Worm (Caenorhabditis elegans) whole organism, young adult: Measurements from ENCODE around the gene T27A8.2.

Experiments used
- B0035.1 ChIP-seq: sonication (generic microtip); optimal IDR thresholded peaks from 2 replicates; lab custom pipeline; 2016; ENCODE audit warnings: missing genetic modification characterization, mild to moderate bottlenecking, missing compliant biosample characterization, missing genotype, missing genetic modification reagents
- D2030.7 ChIP-seq: fragments of 200-800 bp; sonication (Bioruptor generic); IDR thresholded peaks from 2 replicates; pipeline ENCODE4 v1.3.6; 2022; ENCODE audit warnings: missing genetic modification reagents, missing genetic modification characterization, missing compliant biosample characterization
- F33H1.4 ChIP-seq: fragments of 200-800 bp; sonication (Bioruptor generic); IDR thresholded peaks from 2 replicates; pipeline ENCODE4 v1.3.6; 2022; ENCODE audit warnings: missing genetic modification reagents, missing genetic modification characterization, missing compliant biosample characterization
- F55B11.4 ChIP-seq: sonication (generic microtip); optimal IDR thresholded peaks from 2 replicates; lab custom pipeline; 2016; ENCODE audit warnings: missing compliant biosample characterization, missing genetic modification characterization, borderline replicate concordance; ENCODE audit not compliant: insufficient read depth
- F57A8.1 ChIP-seq: fragments of 200-800 bp; sonication (Bioruptor generic); optimal IDR thresholded peaks from 2 replicates; lab custom pipeline; 2018; ENCODE audit warnings: mild to moderate bottlenecking, missing genetic modification characterization, moderate library complexity, missing compliant biosample characterization
- F57C9.4 ChIP-seq: sonication (generic microtip); optimal IDR thresholded peaks from 2 replicates; lab custom pipeline; 2017; ENCODE audit warnings: mild to moderate bottlenecking, missing genetic modification characterization, missing compliant biosample characterization
- T26A5.8 ChIP-seq: sonication (generic microtip); optimal IDR thresholded peaks from 2 replicates; lab custom pipeline; 2016; ENCODE audit warnings: missing genetic modification characterization, missing compliant biosample characterization
- Y53F4B.3 ChIP-seq: fragments of 200-800 bp; sonication (Bioruptor generic); IDR thresholded peaks from 2 replicates; pipeline ENCODE4 v1.3.6; 2022; ENCODE audit warnings: missing genetic modification reagents, missing genetic modification characterization, missing compliant biosample characterization
- Y95B8A.8 ChIP-seq: fragments of 200-800 bp; sonication (Bioruptor generic); IDR thresholded peaks from 2 replicates; pipeline ENCODE4 v1.3.6; 2022; ENCODE audit warnings: missing genetic modification reagents, missing genetic modification characterization, missing compliant biosample characterization
- aptf-2 ChIP-seq: fragments of 200-800 bp; sonication (Bioruptor generic); conservative IDR thresholded peaks from 2 replicates; pipeline ENCODE4 v1.3.6; 2022; ENCODE audit warnings: missing genetic modification reagents, missing genetic modification characterization, missing compliant biosample characterization
- aptf-3 ChIP-seq: fragments of 200-800 bp; sonication (Bioruptor generic); IDR thresholded peaks from 2 replicates; pipeline ENCODE4 v1.3.6; 2022; ENCODE audit warnings: missing genetic modification characterization, missing compliant biosample characterization
- atf-7 ChIP-seq: sonication (generic microtip); optimal IDR thresholded peaks from 2 replicates; lab custom pipeline; 2017; ENCODE audit warnings: mild to moderate bottlenecking, missing genetic modification characterization, missing compliant biosample characterization
- attf-5 ChIP-seq: fragments of 200-800 bp; sonication (Bioruptor generic); optimal IDR thresholded peaks from 2 replicates; lab custom pipeline; 2018; ENCODE audit warnings: mild to moderate bottlenecking, missing genetic modification characterization, missing compliant biosample characterization
- cebp-1 ChIP-seq, 2 experiments: fragments of 200-800 bp in 1 of 2; sonication (Bioruptor generic) in 1 of 2; sonication (generic microtip) in 1 of 2; IDR thresholded peaks in 1 of 2; optimal IDR thresholded peaks in 1 of 2; 2 replicates each; pipeline versions ENCODE4 v1.3.6 to Lab custom; 2017 to 2022; ENCODE audit warnings: missing compliant biosample characterization in 2 of 2, missing genetic modification characterization in 2 of 2, mild to moderate bottlenecking in 1 of 2, missing genetic modification reagents in 1 of 2, moderate library complexity in 1 of 2
- cebp-2 ChIP-seq: fragments of 200-800 bp; sonication (Bioruptor generic); IDR thresholded peaks from 2 replicates; pipeline ENCODE4 v1.3.6; 2022; ENCODE audit warnings: missing genetic modification characterization, missing compliant biosample characterization
- ceh-27 ChIP-seq: fragments of 200-800 bp; sonication (Bioruptor generic); optimal IDR thresholded peaks from 2 replicates; lab custom pipeline; 2018; ENCODE audit warnings: mild to moderate bottlenecking, missing genetic modification characterization, moderate library complexity, missing compliant biosample characterization
- efl-1 ChIP-seq: fragments of 150-350 bp; optimal IDR thresholded peaks from 2 replicates; lab custom pipeline; 2014; ENCODE audit warnings: missing biosample characterization, missing genetic modification reagents, missing genetic modification characterization
- egl-44 ChIP-seq: fragments of 200-800 bp; sonication (Bioruptor generic); IDR thresholded peaks from 2 replicates; pipeline ENCODE4 v1.3.6; 2022; ENCODE audit warnings: missing genetic modification reagents, missing genetic modification characterization, missing compliant biosample characterization
- egrh-3 ChIP-seq: fragments of 200-800 bp; sonication (Bioruptor generic); IDR thresholded peaks from 2 replicates; pipeline ENCODE4 v1.3.6; 2022; ENCODE audit warnings: missing genetic modification reagents, missing genetic modification characterization, missing compliant biosample characterization
- ekl-4 ChIP-seq: fragments of 200-800 bp; sonication (Bioruptor generic); IDR thresholded peaks from 2 replicates; pipeline ENCODE4 v1.3.6; 2022; ENCODE audit warnings: missing genetic modification reagents, missing genetic modification characterization, missing compliant biosample characterization
- ets-4 ChIP-seq: fragments of 200-800 bp; sonication (Bioruptor generic); optimal IDR thresholded peaks from 2 replicates; lab custom pipeline; 2018; ENCODE audit warnings: mild to moderate bottlenecking, missing genetic modification characterization, missing compliant biosample characterization
- gei-17 ChIP-seq: fragments of 200-800 bp; sonication (Bioruptor generic); optimal IDR thresholded peaks from 2 replicates; lab custom pipeline; 2018; ENCODE audit warnings: mild to moderate bottlenecking, missing genetic modification characterization, missing compliant biosample characterization
- hlh-12 ChIP-seq: sonication (generic microtip); optimal IDR thresholded peaks from 2 replicates; lab custom pipeline; 2016; ENCODE audit warnings: missing genetic modification characterization, missing compliant biosample characterization
- hlh-26 ChIP-seq: fragments of 200-800 bp; sonication (Bioruptor generic); conservative IDR thresholded peaks from 2 replicates; pipeline ENCODE4 v1.3.6; 2022; ENCODE audit warnings: missing genetic modification reagents, missing genetic modification characterization, missing compliant biosample characterization
- hsf-1 ChIP-seq: fragments of 200-800 bp; sonication (Bioruptor generic); IDR thresholded peaks from 2 replicates; pipeline ENCODE4 v1.3.6; 2022; ENCODE audit warnings: missing genetic modification reagents, missing genetic modification characterization, missing compliant biosample characterization
- let-607 ChIP-seq, 2 experiments: fragments of 200-800 bp in 1 of 2; sonication (Bioruptor generic) in 1 of 2; sonication (generic microtip) in 1 of 2; optimal IDR thresholded peaks; 2 replicates each; lab custom pipeline; 2016 to 2018; ENCODE audit warnings: mild to moderate bottlenecking in 2 of 2, missing compliant biosample characterization in 2 of 2, missing genetic modification characterization in 2 of 2, moderate library complexity in 2 of 2, missing genotype in 1 of 2
- lin-35 ChIP-seq, 3 experiments: fragments of 150-350 bp in 2 of 3; sonication (generic microtip) in 1 of 3; optimal IDR thresholded peaks; 2 replicates each; lab custom pipeline; 2014 to 2018; ENCODE audit warnings: missing biosample characterization in 3 of 3, missing genetic modification characterization in 3 of 3, missing genetic modification reagents in 3 of 3
- lin-54 ChIP-seq: fragments of 200-800 bp; sonication (Bioruptor generic); optimal IDR thresholded peaks from 2 replicates; lab custom pipeline; 2018; ENCODE audit warnings: mild to moderate bottlenecking, missing genetic modification characterization, missing compliant biosample characterization
- madf-10 ChIP-seq: sonication (generic microtip); optimal IDR thresholded peaks from 2 replicates; lab custom pipeline; 2016; ENCODE audit warnings: mild to moderate bottlenecking, missing genetic modification characterization, missing compliant biosample characterization
- mel-28 ChIP-seq: sonication (generic microtip); optimal IDR thresholded peaks from 2 replicates; lab custom pipeline; 2016; ENCODE audit warnings: borderline replicate concordance, mild to moderate bottlenecking, missing genetic modification characterization, missing compliant biosample characterization
- nfyb-1 ChIP-seq: fragments of 200-800 bp; sonication (Bioruptor generic); IDR thresholded peaks from 2 replicates; pipeline ENCODE4 v1.3.6; 2022; ENCODE audit warnings: missing genetic modification reagents, missing genetic modification characterization, missing compliant biosample characterization
- nhr-80 ChIP-seq: sonication (generic microtip); optimal IDR thresholded peaks from 2 replicates; lab custom pipeline; 2016; ENCODE audit warnings: missing genetic modification characterization, missing compliant biosample characterization
- rec-8 ChIP-seq, 2 experiments: sonication (generic microtip); optimal IDR thresholded peaks; 2 replicates each; lab custom pipeline; 2016; ENCODE audit warnings: mild to moderate bottlenecking in 2 of 2, missing genetic modification characterization in 2 of 2, missing genetic modification reagents in 2 of 2, missing genotype in 2 of 2, missing biosample characterization in 1 of 2, missing compliant biosample characterization in 1 of 2, moderate library complexity in 1 of 2
- repo-1 ChIP-seq: sonication (generic microtip); optimal IDR thresholded peaks from 2 replicates; lab custom pipeline; 2017; ENCODE audit warnings: mild to moderate bottlenecking, missing genetic modification characterization, missing compliant biosample characterization
- snpc-1.1 ChIP-seq: sonication (generic microtip); optimal IDR thresholded peaks from 2 replicates; lab custom pipeline; 2017; ENCODE audit warnings: missing genetic modification characterization, mild to moderate bottlenecking, missing compliant biosample characterization, antibody characterized with exemption, moderate library complexity, missing genotype, missing genetic modification reagents; ENCODE audit not compliant: insufficient read depth
- snpc-4 ChIP-seq, 5 experiments: fragments of 150-350 bp in 1 of 5; sonication (generic microtip) in 4 of 5; optimal IDR thresholded peaks; 2 replicates each; lab custom pipeline; 2014 to 2018; ENCODE audit warnings: missing genetic modification characterization in 5 of 5, missing biosample characterization in 3 of 5, antibody characterized with exemption in 2 of 5, mild to moderate bottlenecking in 2 of 5, missing compliant biosample characterization in 2 of 5, missing genotype in 2 of 5, moderate library complexity in 2 of 5, missing genetic modification reagents in 1 of 5
- sptf-2 ChIP-seq: fragments of 200-800 bp; sonication (Bioruptor generic); optimal IDR thresholded peaks from 2 replicates; lab custom pipeline; 2018; ENCODE audit warnings: mild to moderate bottlenecking, missing genetic modification characterization, missing compliant biosample characterization
- tbp1 ChIP-seq: fragments of 200-800 bp; sonication (Bioruptor generic); optimal IDR thresholded peaks from 2 replicates; lab custom pipeline; 2018; ENCODE audit warnings: mild to moderate bottlenecking, missing genetic modification characterization, missing compliant biosample characterization
- tlf-1 ChIP-seq: fragments of 200-800 bp; sonication (Bioruptor generic); optimal IDR thresholded peaks from 2 replicates; lab custom pipeline; 2018; ENCODE audit warnings: mild to moderate bottlenecking, missing genetic modification characterization, missing compliant biosample characterization
- unc-62 ChIP-seq: fragments of 150-350 bp; optimal IDR thresholded peaks from 2 replicates; lab custom pipeline; 2014; ENCODE audit warnings: missing biosample characterization, missing genetic modification reagents, missing genetic modification characterization
- zfh-2 ChIP-seq: fragments of 200-800 bp; sonication (Bioruptor generic); conservative IDR thresholded peaks from 2 replicates; pipeline ENCODE4 v1.3.6; 2022; ENCODE audit warnings: missing genetic modification reagents, missing genetic modification characterization, missing compliant biosample characterization
- ztf-28 ChIP-seq: fragments of 200-800 bp; sonication (Bioruptor generic); IDR thresholded peaks from 2 replicates; pipeline ENCODE4 v1.3.6; 2022; ENCODE audit warnings: missing genetic modification reagents, missing genetic modification characterization, missing compliant biosample characterization

Gene T27A8.2

DNA sequence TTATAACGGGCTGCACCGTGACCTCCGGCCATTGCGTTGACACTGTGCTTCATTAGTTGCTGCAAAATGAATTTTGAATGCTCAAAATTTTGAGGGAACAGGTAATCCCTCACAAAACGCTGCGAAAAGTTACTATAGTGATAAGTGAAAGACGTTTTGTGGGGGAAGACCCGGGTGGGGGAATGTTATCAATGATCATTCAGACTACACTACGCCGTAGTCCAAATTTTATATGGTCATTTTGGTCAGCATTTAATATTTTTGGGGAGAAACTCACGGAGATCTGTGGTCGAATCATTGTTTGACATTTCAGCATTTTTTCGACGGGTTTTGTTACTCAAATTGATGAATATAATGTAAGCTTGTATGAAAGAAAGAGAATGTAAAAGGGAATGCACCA is 19.6 kb downstream of the T27A8.2 start:
- TF ChIP-seq cebp-1 (GFP tag; IDR thresholded peaks at IDR 0.05; lab: Robert Waterston, UW), result no peak
- peak; percentile 8 for TF ChIP-seq cebp-1 (tag; optimal IDR thresholded peaks at IDR 0.05; lab: Kevin White, UChicago)
- TF ChIP-seq F57A8.1, result no peak
- peak; percentile 25 for TF ChIP-seq nhr-80 (tag; lab: Kevin White, UChicago)
- no peak for TF ChIP-seq unc-62
- no peak for TF ChIP-seq gei-17
- TF ChIP-seq, all 124 proteins: peak for 2

DNA sequence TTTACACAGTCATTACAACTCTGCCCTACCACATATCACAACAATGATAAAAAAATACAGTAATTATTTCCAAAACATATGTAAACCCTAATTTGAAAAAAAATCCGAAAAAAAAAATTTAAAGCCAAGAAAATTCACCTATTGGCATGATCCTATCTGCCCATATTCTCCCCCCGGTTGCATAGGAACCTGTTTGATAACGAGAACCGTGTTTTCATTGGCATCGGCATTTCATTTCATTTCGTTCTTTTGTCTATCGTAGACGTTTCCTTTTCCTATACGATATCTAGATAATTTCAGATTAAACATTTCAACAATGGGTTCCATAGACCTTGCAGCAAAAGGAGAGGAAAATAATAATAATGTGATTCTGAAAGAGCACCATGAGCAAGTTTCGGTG is 28.2 kb downstream of the T27A8.2 start, which contains the start of gene mboa-1:
Gene mboa-1 (plus strand): TSS at position 301 of the 400 bp plus-strand sequence.
- no peak for TF ChIP-seq aptf-2 (GFP tag; lab: Robert Waterston, UW)
- no peak for TF ChIP-seq atf-7 (tag; lab: Kevin White, UChicago)
- no peak for TF ChIP-seq B0035.1 (tag; lab: Kevin White, UChicago)
- no peak for TF ChIP-seq F57C9.4 (tag; lab: Kevin White, UChicago)
- TF ChIP-seq hlh-26, result no peak
- TF ChIP-seq aptf-3, result no peak
- no peak for TF ChIP-seq Y95B8A.8 (GFP tag; lab: Robert Waterston, UW)
- TF ChIP-seq hsf-1 (GFP tag; lab: Robert Waterston, UW), result no peak
- TF ChIP-seq nhr-80 (tag; lab: Kevin White, UChicago), result no peak
- TF ChIP-seq cebp-2 (GFP tag; lab: Robert Waterston, UW), result no peak
- no peak for TF ChIP-seq snpc-1.1 (tag; lab: Kevin White, UChicago)
- TF ChIP-seq T26A5.8 (tag; lab: Kevin White, UChicago), result no peak

DNA sequence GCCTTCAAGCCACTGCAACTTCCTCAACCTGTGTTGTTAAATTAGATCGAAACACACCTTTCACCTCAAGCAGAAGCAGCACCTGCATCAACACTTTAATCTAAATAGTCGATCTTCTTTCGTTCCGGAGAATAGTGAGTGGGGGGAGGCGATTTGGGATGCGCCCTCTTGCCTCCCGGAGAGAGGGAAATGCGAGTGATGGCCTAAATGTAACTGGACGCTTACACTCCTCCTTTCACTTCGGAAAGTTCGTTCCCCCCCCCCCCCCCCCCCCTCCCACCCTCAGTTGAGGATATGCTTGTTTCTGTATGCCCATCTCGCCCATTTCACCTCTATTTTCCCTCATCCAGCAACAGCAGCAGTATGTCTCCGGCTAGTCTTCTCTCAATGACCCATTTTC is 29.8 kb downstream of the T27A8.2 start:
- TF ChIP-seq tbp1 (GFP tag; lab: Kevin White, UChicago) (no peak), sptf-2 (GFP tag; lab: Kevin White, UChicago) (no peak), cebp-2 (GFP tag; lab: Robert Waterston, UW) (no peak), egrh-3 (peak; percentile 56; the same call in 1 of the 2 replicates), rec-8 (tag; optimal IDR thresholded peaks at IDR 0.05; lab: Kevin White, UChicago) (no peak), Y53F4B.3 (GFP tag; lab: Robert Waterston, UW) (no peak), F55B11.4 (tag; lab: Kevin White, UChicago) (no peak), mel-28 (tag; lab: Kevin White, UChicago) (no peak), zfh-2 (peak; percentile 76), efl-1 (GFP tag; lab: Kevin White, UChicago) (no peak)
- TF ChIP-seq, all 124 proteins: peak for 2

DNA sequence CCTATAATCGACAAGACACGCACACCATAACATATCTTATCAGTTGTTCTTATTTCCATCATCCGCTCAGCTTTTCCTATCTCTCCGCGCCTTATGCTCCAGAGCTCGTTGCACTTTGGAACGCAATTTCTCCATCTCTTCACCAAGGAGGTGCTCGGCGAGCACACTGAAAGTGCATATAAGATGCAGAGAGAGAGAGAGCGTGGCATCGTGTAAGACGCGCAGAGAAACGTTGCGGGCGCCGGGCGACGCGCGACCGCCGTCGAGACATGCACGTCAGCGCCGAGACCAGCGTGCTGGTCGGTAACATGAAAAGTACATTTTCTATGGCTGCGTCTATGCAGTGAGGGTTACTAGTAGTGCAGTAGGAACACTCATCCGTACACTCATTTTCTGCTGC is 34.2 kb downstream of the T27A8.2 start:
- TF ChIP-seq nhr-80 (tag; lab: Kevin White, UChicago) (peak; percentile 85), ekl-4 (GFP tag; lab: Robert Waterston, UW) (0 out of 2 replicates have a peak, but pooled peaks have one; percentile 46), nfyb-1 (GFP tag; lab: Robert Waterston, UW) (peak; percentile 82), ztf-28 (no peak), lin-35 (GFP tag; optimal IDR thresholded peaks at IDR 0.05; lab: Kevin White, UChicago) (no peak), repo-1 (tag; lab: Kevin White, UChicago) (peak; percentile 49), D2030.7 (GFP tag; lab: Robert Waterston, UW) (no peak), let-607 (tag; optimal IDR thresholded peaks at IDR 0.05; lab: Kevin White, UChicago) (peak in 1 of 2 experiments; percentile 61), tlf-1 (GFP tag; lab: Kevin White, UChicago) (peak; percentile 2), attf-5 (GFP tag; lab: Kevin White, UChicago) (peak; percentile 66), Y95B8A.8 (GFP tag; lab: Robert Waterston, UW) (no peak), hlh-12 (no peak), egl-44 (GFP tag; lab: Robert Waterston, UW) (no peak), lin-54 (GFP tag; lab: Kevin White, UChicago) (peak; percentile 10), ets-4 (GFP tag; lab: Kevin White, UChicago) (peak; percentile 6), F33H1.4 (no peak), snpc-4 (GFP tag; optimal IDR thresholded peaks at IDR 0.05; lab: Kevin White, UChicago) (peak; percentile 62), snpc-4 (tag; optimal IDR thresholded peaks at IDR 0.05; lab: Kevin White, UChicago) (peak; percentile 67 to 91 (median 82)), atf-7 (tag; lab: Kevin White, UChicago) (peak; percentile 85), ceh-27 (GFP tag; lab: Kevin White, UChicago) (peak; percentile 59), B0035.1 (tag; lab: Kevin White, UChicago) (no peak), madf-10 (tag; lab: Kevin White, UChicago) (peak; percentile 99)
